Fruit fly (Drosophila melanogaster) whole organism, embryonic: ENCODE data around the gene lmd.
A peak's percentile ranks its signal among the peaks of the same experiment; 100 is the strongest.

ENCODE experiments used
- Atf6 ChIP-seq: fragments of 200-800 bp; sonication (Bioruptor generic); IDR thresholded peaks from 2 replicates; pipeline ENCODE4 v1.3.6; 2022; ENCODE audit warnings: missing biosample characterization, missing genetic modification characterization
- C15 ChIP-seq: fragments of 200-800 bp; sonication (Bioruptor generic); IDR thresholded peaks from 3 replicates; pipeline ENCODE4 v1.3.6; 2022; ENCODE audit warnings: missing biosample characterization, missing genetic modification characterization
- CG10267 ChIP-seq: fragments of 200-800 bp; sonication (Bioruptor generic); optimal IDR thresholded peaks from 2 replicates; lab custom pipeline; 2018; ENCODE audit warnings: missing biosample characterization, mild to moderate bottlenecking, missing genetic modification characterization, moderate library complexity
- CG10979 ChIP-seq: fragments of 200-800 bp; sonication (Bioruptor generic); optimal IDR thresholded peaks from 2 replicates; lab custom pipeline; 2018; ENCODE audit warnings: missing biosample characterization, mild to moderate bottlenecking, missing genetic modification characterization, moderate library complexity
- CG11504 ChIP-seq: fragments of 200-800 bp; sonication (Bioruptor generic); optimal IDR thresholded peaks from 3 replicates; lab custom pipeline; 2019; ENCODE audit warnings: missing biosample characterization, mild to moderate bottlenecking, missing genetic modification characterization, moderate library complexity
- CG12104 ChIP-seq: fragments of 200-800 bp; sonication (Bioruptor generic); optimal IDR thresholded peaks from 3 replicates; lab custom pipeline; 2016; ENCODE audit warnings: missing biosample characterization, missing genetic modification characterization
- CG12236 ChIP-seq: fragments of 200-800 bp; sonication (Bioruptor generic); optimal IDR thresholded peaks from 2 replicates; lab custom pipeline; 2016; ENCODE audit warnings: missing biosample characterization, missing genetic modification characterization
- CG15479 ChIP-seq: fragments of 200-800 bp; sonication (Bioruptor generic); optimal IDR thresholded peaks from 3 replicates; lab custom pipeline; 2019; ENCODE audit warnings: missing biosample characterization, mild to moderate bottlenecking, missing genetic modification characterization, moderate library complexity
- CG15696 ChIP-seq: fragments of 200-800 bp; sonication (Bioruptor generic); optimal IDR thresholded peaks from 2 replicates; lab custom pipeline; 2019; ENCODE audit warnings: missing biosample characterization, mild to moderate bottlenecking, missing genetic modification characterization, moderate library complexity
- CG16779 ChIP-seq: fragments of 200-800 bp; sonication (Bioruptor generic); IDR thresholded peaks from 2 replicates; pipeline ENCODE4 v1.3.6; 2022; ENCODE audit warnings: missing biosample characterization, missing genetic modification characterization
- CG1832 ChIP-seq: fragments of 200-800 bp; sonication (Bioruptor generic); optimal IDR thresholded peaks from 2 replicates; lab custom pipeline; 2017; ENCODE audit warnings: missing biosample characterization, mild to moderate bottlenecking, missing genetic modification characterization, inconsistent platforms
- CG18476 ChIP-seq: fragments of 200-800 bp; sonication (Bioruptor generic); optimal IDR thresholded peaks from 2 replicates; lab custom pipeline; 2016; ENCODE audit warnings: missing biosample characterization, mild to moderate bottlenecking, missing genetic modification characterization
- CG32532 ChIP-seq: fragments of 200-800 bp; sonication (Bioruptor generic); IDR thresholded peaks from 2 replicates; pipeline ENCODE4 v1.3.6; 2022; ENCODE audit warnings: missing biosample characterization, missing genetic modification characterization
- CG4328 ChIP-seq: fragments of 200-800 bp; sonication (Bioruptor generic); optimal IDR thresholded peaks from 3 replicates; lab custom pipeline; 2017; ENCODE audit warnings: missing biosample characterization, missing genetic modification reagents, missing genetic modification characterization
- CG43689 ChIP-seq: fragments of 200-800 bp; sonication (Bioruptor generic); IDR thresholded peaks from 2 replicates; pipeline ENCODE4 v1.3.6; 2022; ENCODE audit warnings: missing biosample characterization, missing genetic modification characterization
- CG4424 ChIP-seq: fragments of 200-800 bp; sonication (Bioruptor generic); optimal IDR thresholded peaks from 3 replicates; lab custom pipeline; 2016; ENCODE audit warnings: missing biosample characterization, missing genetic modification characterization
- CG4617 ChIP-seq: fragments of 200-800 bp; sonication (Bioruptor generic); optimal IDR thresholded peaks from 3 replicates; lab custom pipeline; 2016; ENCODE audit warnings: missing biosample characterization, missing genetic modification characterization, borderline replicate concordance
- CG5180 ChIP-seq: fragments of 200-800 bp; sonication (Bioruptor generic); optimal IDR thresholded peaks from 3 replicates; lab custom pipeline; 2017; ENCODE audit warnings: missing biosample characterization, missing genetic modification characterization, mild to moderate bottlenecking, moderate library complexity, missing genetic modification reagents
- CG6813 ChIP-seq: fragments of 200-800 bp; sonication (Bioruptor generic); optimal IDR thresholded peaks from 2 replicates; lab custom pipeline; 2017; ENCODE audit warnings: missing biosample characterization, missing genetic modification characterization, mild to moderate bottlenecking, moderate library complexity, missing genetic modification reagents
- CG8924 ChIP-seq: fragments of 200-800 bp; optimal IDR thresholded peaks from 3 replicates; lab custom pipeline; 2019; ENCODE audit warnings: missing biosample characterization, mild to moderate bottlenecking, missing genetic modification characterization, moderate library complexity
- Dfd ChIP-seq, 2 experiments: fragments of >200 bp; optimal IDR thresholded peaks; 2 replicates each; lab custom pipeline; 2017; ENCODE audit warnings: missing biosample characterization in 2 of 2, missing genetic modification characterization in 2 of 2
- Doc2 ChIP-seq: fragments of 200-800 bp; sonication (Bioruptor generic); IDR thresholded peaks from 2 replicates; pipeline ENCODE4 v1.3.6; 2022; ENCODE audit warnings: missing biosample characterization, missing genetic modification characterization
- E2f1 ChIP-seq: fragments of 200-800 bp; sonication (Bioruptor generic); IDR thresholded peaks from 2 replicates; pipeline ENCODE4 v1.3.6; 2022; ENCODE audit warnings: missing biosample characterization, missing genetic modification characterization
- Hmr ChIP-seq: fragments of 200-800 bp; sonication (Bioruptor generic); optimal IDR thresholded peaks from 3 replicates; lab custom pipeline; 2017; ENCODE audit warnings: mild to moderate bottlenecking, missing biosample characterization, missing genetic modification reagents, missing genetic modification characterization
- Kr ChIP-seq: fragments of 200-800 bp; sonication (Bioruptor generic); optimal IDR thresholded peaks from 2 replicates; lab custom pipeline; 2017; ENCODE audit warnings: missing biosample characterization, mild to moderate bottlenecking, missing genetic modification characterization
- Med ChIP-seq: fragments of 200-800 bp; sonication (Bioruptor generic); peaks from one replicate; lab custom pipeline; 2016; ENCODE audit warnings: missing biosample characterization, missing genetic modification characterization, mild to moderate bottlenecking, inconsistent platforms, moderate library complexity
- Ptx1 ChIP-seq: fragments of 200-800 bp; sonication (Bioruptor generic); IDR thresholded peaks from 2 replicates; pipeline ENCODE4 v1.3.6; 2022; ENCODE audit warnings: missing biosample characterization, missing genetic modification characterization
- Six4 ChIP-seq: fragments of 200-800 bp; sonication (Bioruptor generic); optimal IDR thresholded peaks from 2 replicates; lab custom pipeline; 2016; ENCODE audit warnings: missing biosample characterization, missing genetic modification characterization
- Ssrp ChIP-seq: fragments of 200-800 bp; sonication (Bioruptor generic); optimal IDR thresholded peaks from 2 replicates; lab custom pipeline; 2018; ENCODE audit warnings: missing biosample characterization, mild to moderate bottlenecking, missing genetic modification characterization, moderate library complexity
- Stat92E ChIP-seq, 3 experiments: fragments of >200 bp in 2 of 3; fragments of 200-800 bp in 1 of 3; sonication (Bioruptor generic) in 1 of 3; optimal IDR thresholded peaks; 2 replicates each; lab custom pipeline; 2017 to 2019; ENCODE audit warnings: missing biosample characterization in 3 of 3, missing genetic modification characterization in 3 of 3, mild to moderate bottlenecking in 1 of 3, moderate library complexity in 1 of 3
- ash1 ChIP-seq: fragments of 200-800 bp; sonication (Bioruptor generic); optimal IDR thresholded peaks from 2 replicates; lab custom pipeline; 2018; ENCODE audit warnings: missing biosample characterization, mild to moderate bottlenecking, missing genetic modification characterization
- bigmax ChIP-seq: fragments of 200-800 bp; sonication (Bioruptor generic); optimal IDR thresholded peaks from 2 replicates; lab custom pipeline; 2018; ENCODE audit warnings: missing biosample characterization, mild to moderate bottlenecking, missing genetic modification characterization
- caup ChIP-seq: fragments of 200-800 bp; sonication (Bioruptor generic); optimal IDR thresholded peaks from 3 replicates; lab custom pipeline; 2017; ENCODE audit warnings: missing biosample characterization, mild to moderate bottlenecking, missing genetic modification characterization, moderate library complexity; ENCODE audit not compliant: severe bottlenecking
- chm ChIP-seq: fragments of 200-800 bp; sonication (Bioruptor generic); IDR thresholded peaks from 2 replicates; pipeline ENCODE4 v1.3.6; 2022; ENCODE audit warnings: missing biosample characterization, missing genetic modification characterization
- ci ChIP-seq: fragments of 200-800 bp; sonication (Bioruptor generic); IDR thresholded peaks from 3 replicates; pipeline ENCODE4 v1.3.6; 2022; ENCODE audit warnings: missing biosample characterization, missing genetic modification characterization
- dmrt11E ChIP-seq: fragments of 200-800 bp; sonication (Bioruptor generic); optimal IDR thresholded peaks from 3 replicates; lab custom pipeline; 2018; ENCODE audit warnings: missing biosample characterization, mild to moderate bottlenecking, missing genetic modification characterization, moderate library complexity
- emc ChIP-seq: fragments of 200-800 bp; sonication (Bioruptor generic); optimal IDR thresholded peaks from 2 replicates; lab custom pipeline; 2016; ENCODE audit warnings: missing biosample characterization, missing genetic modification characterization
- gem ChIP-seq: fragments of 200-800 bp; sonication (Bioruptor generic); optimal IDR thresholded peaks from 2 replicates; lab custom pipeline; 2019; ENCODE audit warnings: missing biosample characterization, mild to moderate bottlenecking, missing genetic modification characterization, moderate library complexity
- gt ChIP-seq: fragments of 200-800 bp; sonication (Bioruptor generic); IDR thresholded peaks from 2 replicates; pipeline ENCODE4 v1.3.6; 2022; ENCODE audit warnings: missing biosample characterization, missing genetic modification characterization
- hbn ChIP-seq: fragments of 200-800 bp; sonication (Bioruptor generic); IDR thresholded peaks from 2 replicates; pipeline ENCODE4 v1.3.6; 2022; ENCODE audit warnings: missing biosample characterization, missing genetic modification characterization; ENCODE audit not compliant: partially characterized antibody
- her ChIP-seq: fragments of 200-800 bp; sonication (Bioruptor generic); optimal IDR thresholded peaks from 2 replicates; lab custom pipeline; 2016; ENCODE audit warnings: missing biosample characterization, missing genetic modification characterization
- kah ChIP-seq: fragments of 200-800 bp; sonication (Bioruptor generic); optimal IDR thresholded peaks from 2 replicates; lab custom pipeline; 2018; ENCODE audit warnings: missing biosample characterization, mild to moderate bottlenecking, missing genetic modification characterization
- lilli ChIP-seq: fragments of 200-800 bp; sonication (Bioruptor generic); optimal IDR thresholded peaks from 3 replicates; lab custom pipeline; 2016; ENCODE audit warnings: missing biosample characterization, missing genetic modification characterization
- mirr ChIP-seq: fragments of 200-800 bp; sonication (Bioruptor generic); optimal IDR thresholded peaks from 3 replicates; lab custom pipeline; 2018; ENCODE audit warnings: missing biosample characterization, mild to moderate bottlenecking, missing genetic modification characterization
- peb ChIP-seq: fragments of 200-800 bp; sonication (Bioruptor generic); IDR thresholded peaks from 2 replicates; pipeline ENCODE4 v1.3.6; 2022; ENCODE audit warnings: missing biosample characterization, missing genetic modification characterization
- prd ChIP-seq, 3 experiments: fragments of >200 bp in 2 of 3; fragments of 200-800 bp in 1 of 3; sonication (Bioruptor generic) in 1 of 3; optimal IDR thresholded peaks in 2 of 3; IDR thresholded peaks in 1 of 3; 2 replicates in 2 of 3; 3 replicates in 1 of 3; pipeline versions ENCODE4 v1.3.6 to Lab custom; 2017 to 2022; ENCODE audit warnings: missing biosample characterization in 1 of 3, missing genetic modification characterization in 1 of 3
- stwl ChIP-seq: fragments of 200-800 bp; sonication (Bioruptor generic); optimal IDR thresholded peaks from 3 replicates; lab custom pipeline; 2018; ENCODE audit warnings: missing biosample characterization, mild to moderate bottlenecking, missing genetic modification characterization, moderate library complexity
- ttk ChIP-seq: fragments of 200-800 bp; sonication (Bioruptor generic); IDR thresholded peaks from 2 replicates; pipeline ENCODE4 v2.1.2; 2022; ENCODE audit warnings: missing biosample characterization, missing genetic modification characterization
- wor ChIP-seq: fragments of 200-800 bp; sonication (Bioruptor generic); IDR thresholded peaks from 2 replicates; pipeline ENCODE4 v1.3.6; 2022; ENCODE audit warnings: missing biosample characterization, missing genetic modification characterization

Gene lmd

DNA sequence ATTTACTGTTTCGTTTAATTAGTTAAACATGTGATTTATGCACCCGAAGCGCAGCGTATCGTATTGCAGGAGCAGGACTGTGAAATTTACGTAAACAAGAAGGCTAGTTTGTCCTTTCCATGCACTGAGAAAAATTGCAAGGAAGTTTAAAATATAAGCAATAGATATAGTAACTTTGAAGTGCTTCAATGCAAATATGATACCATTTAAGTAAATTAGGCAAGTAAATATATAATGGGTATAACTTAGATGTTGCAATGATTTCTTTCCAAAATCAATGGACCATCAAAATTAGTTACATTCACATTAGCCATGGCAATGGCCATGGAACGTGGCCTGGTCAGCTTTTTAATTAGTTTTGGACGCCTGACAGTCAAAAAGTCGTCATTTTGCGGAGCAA lies 4.4 kb upstream of the lmd start (continued):
- TF ChIP-seq dmrt11E (tag; lab: Kevin White, UChicago) (peak; percentile 38), emc (GFP tag; lab: Kevin White, UChicago) (no peak), Atf6 (GFP tag; lab: Robert Waterston, UW) (no peak), CG15696 (tag; lab: Kevin White, UChicago) (peak; percentile 66), Dfd (GFP tag; optimal IDR thresholded peaks at IDR 0.05; lab: Kevin White, UChicago) (no peak), Ssrp (tag; lab: Kevin White, UChicago) (no peak), CG10979 (tag; lab: Kevin White, UChicago) (peak; percentile 4), E2f1 (GFP tag; lab: Robert Waterston, UW) (no peak), caup (GFP tag; lab: Kevin White, UChicago) (no peak), CG6813 (no peak), mirr (GFP tag; lab: Kevin White, UChicago) (no peak), bigmax (GFP tag; lab: Kevin White, UChicago) (no peak), wor (GFP tag; lab: Robert Waterston, UW) (no peak), ash1 (GFP tag; lab: Kevin White, UChicago) (no peak), stwl (no peak), Med (GFP tag; lab: Kevin White, UChicago) (peak; percentile 53), CG12236 (GFP tag; lab: Kevin White, UChicago) (no peak), lilli (no peak), CG12104 (GFP tag; lab: Kevin White, UChicago) (no peak)

DNA sequence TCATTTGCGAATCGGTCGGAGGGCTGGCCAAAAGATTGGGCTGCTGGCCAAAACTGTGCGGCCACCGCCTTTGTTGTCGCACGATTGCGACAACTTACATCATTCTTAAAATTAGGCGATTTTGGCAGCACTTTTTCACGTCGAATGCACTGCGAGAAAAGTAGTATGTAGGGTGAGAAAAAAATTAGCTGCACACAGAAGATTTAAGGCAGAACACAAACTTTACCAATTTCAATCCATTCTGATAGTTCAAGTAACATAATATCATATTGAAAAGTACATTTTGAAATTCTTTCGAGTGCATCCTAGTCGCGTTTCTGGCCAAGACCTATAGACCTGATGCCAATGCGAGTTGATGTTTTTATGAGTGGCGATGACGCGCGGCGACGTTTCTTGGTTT lies 2.0 kb upstream of the lmd start:
- TF ChIP-seq CG1832 (GFP tag; lab: Kevin White, UChicago), result no peak
- TF ChIP-seq Hmr (GFP tag; lab: Kevin White, UChicago), result peak; percentile 54
- TF ChIP-seq CG5180 (GFP tag; lab: Kevin White, UChicago), result no peak
- TF ChIP-seq CG4617 (GFP tag; lab: Kevin White, UChicago), result no peak
- TF ChIP-seq ttk (GFP tag; lab: Robert Waterston, UW), result 0 out of 2 replicates have a peak, but pooled peaks have one; percentile 28
- TF ChIP-seq CG15696 (tag; lab: Kevin White, UChicago), result no peak
- peak; percentile 17 for TF ChIP-seq CG4424 (GFP tag; lab: Kevin White, UChicago)
- TF ChIP-seq C15, result peak; percentile 63; the same call in 1 of the 3 replicates
- no peak for TF ChIP-seq CG16779 (GFP tag; lab: Robert Waterston, UW)
- peak; percentile 76 for TF ChIP-seq Ptx1
- no peak for TF ChIP-seq CG15479 (GFP tag; lab: Kevin White, UChicago)
- TF ChIP-seq CG10267 (tag; lab: Kevin White, UChicago), result no peak
- no peak for TF ChIP-seq prd (optimal IDR thresholded peaks at IDR 0.05; lab: Kevin White, UChicago)
- peak; percentile 73; the same call in 2 of the 3 replicates for TF ChIP-seq prd (GFP tag; IDR thresholded peaks at IDR 0.05; lab: Robert Waterston, UW)
- peak; percentile 67 for TF ChIP-seq gem (tag; lab: Kevin White, UChicago)
- TF ChIP-seq emc (GFP tag; lab: Kevin White, UChicago), result peak; percentile 20
- no peak for TF ChIP-seq chm (GFP tag; lab: Robert Waterston, UW)
- TF ChIP-seq CG11504, result peak; percentile 54
- no peak for TF ChIP-seq peb (GFP tag; lab: Robert Waterston, UW)
- no peak for TF ChIP-seq CG43689 (GFP tag; lab: Robert Waterston, UW)
- no peak for TF ChIP-seq kah (GFP tag; lab: Kevin White, UChicago)
- no peak for TF ChIP-seq Stat92E (GFP tag; optimal IDR thresholded peaks at IDR 0.05; lab: Kevin White, UChicago)
- no peak for TF ChIP-seq gt (GFP tag; lab: Robert Waterston, UW)
- no peak for TF ChIP-seq CG18476 (GFP tag; lab: Kevin White, UChicago)
- peak; percentile 24 for TF ChIP-seq her (GFP tag; lab: Kevin White, UChicago)
- TF ChIP-seq ci, result no peak
- TF ChIP-seq Kr (GFP tag; lab: Kevin White, UChicago), result no peak
- no peak for TF ChIP-seq CG4328 (GFP tag; lab: Kevin White, UChicago)
- no peak for TF ChIP-seq Doc2 (GFP tag; lab: Robert Waterston, UW)
- TF ChIP-seq CG8924 (tag; lab: Kevin White, UChicago), result peak; percentile 8
- TF ChIP-seq ash1 (GFP tag; lab: Kevin White, UChicago), result no peak
- peak; percentile 29 for TF ChIP-seq Six4 (GFP tag; lab: Kevin White, UChicago)
- TF ChIP-seq hbn, result no peak
- TF ChIP-seq CG32532 (GFP tag; lab: Robert Waterston, UW), result peak; percentile 87
